Worm (Caenorhabditis elegans) whole organism, early embryonic: ENCODE results near the gene T25B2.1.

ENCODE experiments used
- B0310.2 ChIP-seq: sonication (generic microtip); optimal IDR thresholded peaks from 2 replicates; lab custom pipeline; 2016; ENCODE audit warnings: mild to moderate bottlenecking, missing genetic modification characterization, missing compliant biosample characterization
- ceh-36 ChIP-seq: sonication (generic microtip); optimal IDR thresholded peaks from 2 replicates; lab custom pipeline; 2016; ENCODE audit warnings: missing genetic modification characterization, inconsistent platforms, missing compliant biosample characterization
- flt-1 ChIP-seq: fragments of 200-800 bp; sonication (Bioruptor generic); IDR thresholded peaks from 2 replicates; pipeline ENCODE4 v1.3.6; 2022; ENCODE audit warnings: missing genetic modification characterization, missing compliant biosample characterization
- hmbx-1 ChIP-seq: sonication (generic microtip); optimal IDR thresholded peaks from 2 replicates; lab custom pipeline; 2016; ENCODE audit warnings: mild to moderate bottlenecking, missing genetic modification characterization, missing compliant biosample characterization
- hmg-4 ChIP-seq: fragments of 200-800 bp; sonication (Bioruptor generic); optimal IDR thresholded peaks from 2 replicates; lab custom pipeline; 2018; ENCODE audit warnings: mild to moderate bottlenecking, missing genetic modification characterization, missing compliant biosample characterization
- pes-1 ChIP-seq: fragments of 200-800 bp; sonication (Bioruptor generic); IDR thresholded peaks from 2 replicates; pipeline ENCODE4 v1.3.6; 2022; ENCODE audit warnings: missing genetic modification reagents, missing genetic modification characterization, missing compliant biosample characterization
- tbx-11 ChIP-seq: fragments of 200-800 bp; sonication (Bioruptor generic); IDR thresholded peaks from 2 replicates; pipeline ENCODE4 v1.3.6; 2022; ENCODE audit warnings: missing genetic modification characterization, missing compliant biosample characterization

DNA sequence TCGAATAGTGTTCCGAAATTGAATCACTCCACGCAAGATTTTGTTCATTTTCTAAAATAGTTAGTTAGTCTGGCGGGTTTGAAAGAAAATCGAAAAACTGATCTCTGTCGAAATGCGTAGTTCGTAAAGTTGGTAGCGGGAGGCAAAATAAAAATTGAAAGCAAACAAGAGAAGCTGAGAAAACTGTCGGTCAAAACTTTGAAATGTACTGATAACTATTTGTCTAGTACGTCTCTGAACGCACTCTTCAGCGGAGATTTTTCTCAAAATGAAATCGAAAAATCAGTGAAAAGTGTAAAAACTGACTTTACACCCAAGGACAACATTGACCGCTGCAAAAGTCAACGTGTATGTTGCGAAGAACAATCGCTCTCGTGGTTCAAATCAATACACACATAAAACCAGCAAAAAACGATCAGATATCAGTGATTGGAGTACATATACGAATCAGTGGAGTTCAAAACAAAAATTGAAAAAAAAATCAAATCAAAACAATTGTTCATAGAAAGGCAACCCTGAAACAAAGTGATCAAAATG lies 31.0 kb downstream of the T25B2.1 start, which contains the start of gene bca-1:
- no peak for TF ChIP-seq hmbx-1 (tag; lab: Kevin White, UChicago)
- TF ChIP-seq tbx-11 (GFP tag; lab: Robert Waterston, UW), result no peak
- no peak for TF ChIP-seq hmg-4 (GFP tag; lab: Kevin White, UChicago)
- no peak for TF ChIP-seq pes-1
- no peak for TF ChIP-seq flt-1 (GFP tag; lab: Robert Waterston, UW)
- no peak for TF ChIP-seq B0310.2 (tag; lab: Kevin White, UChicago)
- no peak for TF ChIP-seq ceh-36 (tag; lab: Kevin White, UChicago)
